Worm (Caenorhabditis elegans) whole organism, L1 larva: ENCODE data around the gene ZK1248.19.

Source experiments
- C04F5.9 ChIP-seq: sonication (generic microtip); optimal IDR thresholded peaks from 2 replicates; lab custom pipeline; 2016; ENCODE audit warnings: missing genetic modification characterization, missing compliant biosample characterization
- C16A3.4 ChIP-seq: fragments of 150-350 bp; optimal IDR thresholded peaks from 2 replicates; lab custom pipeline; 2014; ENCODE audit warnings: missing biosample characterization, missing genetic modification characterization
- C34B4.2 ChIP-seq: sonication (generic microtip); optimal IDR thresholded peaks from 2 replicates; lab custom pipeline; 2017; ENCODE audit warnings: mild to moderate bottlenecking, missing genetic modification characterization, missing compliant biosample characterization
- aly-2 ChIP-seq: fragments of 150-350 bp; optimal IDR thresholded peaks from 2 replicates; lab custom pipeline; 2014; ENCODE audit warnings: missing biosample characterization, missing genetic modification characterization
- blmp-1 ChIP-seq: fragments of 150-350 bp; optimal IDR thresholded peaks from 2 replicates; lab custom pipeline; 2014; ENCODE audit warnings: missing biosample characterization, missing genetic modification characterization
- ceh-63 ChIP-seq: fragments of 200-800 bp; sonication (Bioruptor generic); optimal IDR thresholded peaks from 2 replicates; lab custom pipeline; 2018; ENCODE audit warnings: mild to moderate bottlenecking, missing genetic modification characterization, missing compliant biosample characterization
- ceh-90 ChIP-seq: sonication (generic microtip); optimal IDR thresholded peaks from 2 replicates; lab custom pipeline; 2016; ENCODE audit warnings: missing genetic modification characterization, missing compliant biosample characterization
- ces-1 ChIP-seq: fragments of 150-350 bp; optimal IDR thresholded peaks from 2 replicates; lab custom pipeline; 2014; ENCODE audit warnings: missing biosample characterization, missing genetic modification reagents, missing genetic modification characterization
- dpl-1 ChIP-seq, 3 experiments: fragments of 150-350 bp in 2 of 3; sonication (generic microtip) in 1 of 3; optimal IDR thresholded peaks; 2 replicates each; lab custom pipeline; 2014 to 2017; ENCODE audit warnings: missing biosample characterization in 3 of 3, missing genetic modification characterization in 3 of 3, missing genetic modification reagents in 3 of 3
- dsc-1 ChIP-seq: sonication (generic microtip); optimal IDR thresholded peaks from 2 replicates; lab custom pipeline; 2016; ENCODE audit warnings: mild to moderate bottlenecking, missing genetic modification characterization, missing compliant biosample characterization
- efl-3 ChIP-seq: fragments of 200-800 bp; sonication (Bioruptor generic); optimal IDR thresholded peaks from 2 replicates; lab custom pipeline; 2018; ENCODE audit warnings: mild to moderate bottlenecking, missing genetic modification characterization, missing compliant biosample characterization
- egl-27 ChIP-seq, 2 experiments: fragments of 150-350 bp in 1 of 2; sonication (generic microtip); optimal IDR thresholded peaks; 3 replicates each; lab custom pipeline; 2017 to 2018; ENCODE audit warnings: missing biosample characterization in 2 of 2, missing genetic modification characterization in 2 of 2, missing genetic modification reagents in 2 of 2
- elt-2 ChIP-seq: sonication (generic microtip); optimal IDR thresholded peaks from 2 replicates; lab custom pipeline; 2016; ENCODE audit warnings: missing genetic modification characterization, mild to moderate bottlenecking, inconsistent platforms, missing compliant biosample characterization, missing genetic modification reagents
- fkh-10 ChIP-seq: sonication (generic microtip); optimal IDR thresholded peaks from 2 replicates; lab custom pipeline; 2017; ENCODE audit warnings: missing biosample characterization, missing genetic modification reagents, missing genetic modification characterization
- fkh-4 ChIP-seq: sonication (generic microtip); optimal IDR thresholded peaks from 2 replicates; lab custom pipeline; 2016; ENCODE audit warnings: missing compliant biosample characterization, missing genetic modification characterization, borderline replicate concordance
- fkh-8 ChIP-seq: sonication (generic microtip); optimal IDR thresholded peaks from 2 replicates; lab custom pipeline; 2016; ENCODE audit warnings: mild to moderate bottlenecking, missing genetic modification characterization, missing compliant biosample characterization
- fos-1 ChIP-seq: fragments of 150-350 bp; optimal IDR thresholded peaks from 2 replicates; lab custom pipeline; 2014; ENCODE audit warnings: missing biosample characterization, missing genetic modification characterization
- grh-1 ChIP-seq: fragments of 200-800 bp; sonication (Bioruptor generic); IDR thresholded peaks from 2 replicates; pipeline ENCODE4 v1.3.6; 2022; ENCODE audit warnings: missing genetic modification reagents, missing genetic modification characterization, missing compliant biosample characterization
- irx-1 ChIP-seq: sonication (generic microtip); optimal IDR thresholded peaks from 2 replicates; lab custom pipeline; 2016; ENCODE audit warnings: missing genetic modification characterization, missing compliant biosample characterization
- isw-1 ChIP-seq: fragments of 200-800 bp; sonication (Bioruptor generic); IDR thresholded peaks from 2 replicates; pipeline ENCODE4 v1.3.6; 2022; ENCODE audit warnings: missing genetic modification characterization, missing compliant biosample characterization
- jun-1 ChIP-seq: fragments of 150-350 bp; optimal IDR thresholded peaks from 2 replicates; lab custom pipeline; 2014; ENCODE audit warnings: missing biosample characterization, missing genetic modification reagents, missing genetic modification characterization
- lin-14 ChIP-seq: fragments of 200-800 bp; sonication (Bioruptor generic); optimal IDR thresholded peaks from 2 replicates; lab custom pipeline; 2018; ENCODE audit warnings: mild to moderate bottlenecking, missing genetic modification characterization, moderate library complexity, missing compliant biosample characterization
- lin-35 ChIP-seq, 2 experiments: fragments of 150-350 bp; optimal IDR thresholded peaks; 2 replicates each; lab custom pipeline; 2014; ENCODE audit warnings: missing biosample characterization in 2 of 2, missing genetic modification characterization in 2 of 2, missing genetic modification reagents in 2 of 2
- lin-39 ChIP-seq: fragments of 150-350 bp; optimal IDR thresholded peaks from 2 replicates; lab custom pipeline; 2014; ENCODE audit warnings: missing biosample characterization, missing genetic modification reagents, missing genetic modification characterization
- lir-3 ChIP-seq: sonication (generic microtip); optimal IDR thresholded peaks from 2 replicates; lab custom pipeline; 2016; ENCODE audit warnings: mild to moderate bottlenecking, missing genetic modification characterization, moderate library complexity, missing compliant biosample characterization; ENCODE audit not compliant: poor library complexity
- lsy-2 ChIP-seq, 2 experiments: fragments of 150-350 bp; optimal IDR thresholded peaks; 2 replicates each; lab custom pipeline; 2014; ENCODE audit warnings: missing biosample characterization in 2 of 2, missing genetic modification characterization in 2 of 2
- mab-9 ChIP-seq: fragments of 200-800 bp; sonication (Bioruptor generic); IDR thresholded peaks from 2 replicates; pipeline ENCODE4 v1.3.6; 2022; ENCODE audit warnings: missing genetic modification reagents, missing genetic modification characterization, missing compliant biosample characterization
- mdl-1 ChIP-seq, 2 experiments: fragments of 150-350 bp; optimal IDR thresholded peaks; 2 replicates each; lab custom pipeline; 2014 to 2017; ENCODE audit warnings: missing biosample characterization in 2 of 2, missing genetic modification characterization in 2 of 2, inconsistent platforms in 1 of 2
- mef-2 ChIP-seq: fragments of 150-350 bp; optimal IDR thresholded peaks from 2 replicates; lab custom pipeline; 2014; ENCODE audit warnings: missing biosample characterization, missing genetic modification characterization
- nhr-11 ChIP-seq: fragments of 150-350 bp; optimal IDR thresholded peaks from 2 replicates; lab custom pipeline; 2014; ENCODE audit warnings: missing biosample characterization, missing genetic modification characterization
- nhr-12 ChIP-seq: sonication (generic microtip); optimal IDR thresholded peaks from 2 replicates; lab custom pipeline; 2017; ENCODE audit warnings: missing biosample characterization, missing genetic modification characterization
- nhr-20 ChIP-seq: sonication (generic microtip); optimal IDR thresholded peaks from 2 replicates; lab custom pipeline; 2016; ENCODE audit warnings: mild to moderate bottlenecking, missing genetic modification characterization, missing compliant biosample characterization
- nhr-237 ChIP-seq: fragments of 150-350 bp; optimal IDR thresholded peaks from 2 replicates; lab custom pipeline; 2014; ENCODE audit warnings: missing biosample characterization, missing genetic modification characterization
- nhr-71 ChIP-seq: sonication (generic microtip); optimal IDR thresholded peaks from 2 replicates; lab custom pipeline; 2016; ENCODE audit warnings: mild to moderate bottlenecking, missing genetic modification characterization, moderate library complexity, missing compliant biosample characterization
- nhr-76 ChIP-seq: sonication (generic microtip); optimal IDR thresholded peaks from 2 replicates; lab custom pipeline; 2017; ENCODE audit warnings: missing biosample characterization, missing genetic modification characterization
- nhr-77 ChIP-seq: fragments of 150-350 bp; optimal IDR thresholded peaks from 2 replicates; lab custom pipeline; 2014; ENCODE audit warnings: missing biosample characterization, missing genetic modification characterization
- nhr-90 ChIP-seq: sonication (generic microtip); optimal IDR thresholded peaks from 2 replicates; lab custom pipeline; 2016; ENCODE audit warnings: mild to moderate bottlenecking, missing genetic modification characterization, missing compliant biosample characterization; ENCODE audit not compliant: poor library complexity
- pag-3 ChIP-seq: sonication (generic microtip); optimal IDR thresholded peaks from 2 replicates; lab custom pipeline; 2017; ENCODE audit warnings: missing genetic modification characterization, mild to moderate bottlenecking, missing compliant biosample characterization, antibody characterized with exemption, borderline replicate concordance; ENCODE audit not compliant: insufficient read depth
- pax-3 ChIP-seq: fragments of 200-800 bp; sonication (Bioruptor generic); optimal IDR thresholded peaks from 2 replicates; lab custom pipeline; 2018; ENCODE audit warnings: mild to moderate bottlenecking, missing genetic modification characterization, moderate library complexity, missing compliant biosample characterization
- rnt-1 ChIP-seq: sonication (generic microtip); optimal IDR thresholded peaks from 2 replicates; lab custom pipeline; 2016; ENCODE audit warnings: mild to moderate bottlenecking, missing genetic modification characterization, moderate library complexity, missing compliant biosample characterization
- skn-1 ChIP-seq: fragments of 150-350 bp; optimal IDR thresholded peaks from 2 replicates; lab custom pipeline; 2014; ENCODE audit warnings: missing biosample characterization, missing genetic modification characterization
- snpc-4 ChIP-seq: fragments of 150-350 bp; optimal IDR thresholded peaks from 2 replicates; lab custom pipeline; 2014; ENCODE audit warnings: missing biosample characterization, missing genetic modification characterization
- snu-23 ChIP-seq: sonication (generic microtip); optimal IDR thresholded peaks from 2 replicates; lab custom pipeline; 2016; ENCODE audit warnings: missing genetic modification characterization, missing compliant biosample characterization
- sup-37 ChIP-seq: fragments of 200-800 bp; sonication (Bioruptor generic); optimal IDR thresholded peaks from 2 replicates; lab custom pipeline; 2018; ENCODE audit warnings: mild to moderate bottlenecking, missing genetic modification characterization, missing compliant biosample characterization
- swsn-7 ChIP-seq: sonication (generic microtip); optimal IDR thresholded peaks from 2 replicates; lab custom pipeline; 2016; ENCODE audit warnings: missing genetic modification characterization, missing compliant biosample characterization
- tbx-2 ChIP-seq: sonication (generic microtip); optimal IDR thresholded peaks from 2 replicates; lab custom pipeline; 2016; ENCODE audit warnings: missing genetic modification characterization, missing compliant biosample characterization
- unc-62 ChIP-seq: fragments of 150-350 bp; optimal IDR thresholded peaks from 2 replicates; lab custom pipeline; 2014; ENCODE audit warnings: missing biosample characterization, missing genetic modification reagents, missing genetic modification characterization
- unc-86 ChIP-seq: sonication (generic microtip); optimal IDR thresholded peaks from 2 replicates; lab custom pipeline; 2016; ENCODE audit warnings: missing genetic modification characterization, missing compliant biosample characterization
- unc-98 ChIP-seq: fragments of 200-800 bp; sonication (Bioruptor generic); IDR thresholded peaks from 2 replicates; pipeline ENCODE4 v1.3.6; 2022; ENCODE audit warnings: missing genetic modification characterization, missing compliant biosample characterization
- vab-15 ChIP-seq: sonication (generic microtip); optimal IDR thresholded peaks from 2 replicates; lab custom pipeline; 2017; ENCODE audit warnings: missing genotype, mild to moderate bottlenecking, missing genetic modification characterization, missing compliant biosample characterization
- zag-1 ChIP-seq: fragments of 150-350 bp; optimal IDR thresholded peaks from 2 replicates; lab custom pipeline; 2014; ENCODE audit warnings: missing biosample characterization, missing genetic modification characterization
- zip-4 ChIP-seq: fragments of 200-800 bp; sonication (Bioruptor generic); optimal IDR thresholded peaks from 2 replicates; lab custom pipeline; 2018; ENCODE audit warnings: mild to moderate bottlenecking, missing genetic modification characterization, moderate library complexity, missing compliant biosample characterization

Gene ZK1248.19

DNA sequence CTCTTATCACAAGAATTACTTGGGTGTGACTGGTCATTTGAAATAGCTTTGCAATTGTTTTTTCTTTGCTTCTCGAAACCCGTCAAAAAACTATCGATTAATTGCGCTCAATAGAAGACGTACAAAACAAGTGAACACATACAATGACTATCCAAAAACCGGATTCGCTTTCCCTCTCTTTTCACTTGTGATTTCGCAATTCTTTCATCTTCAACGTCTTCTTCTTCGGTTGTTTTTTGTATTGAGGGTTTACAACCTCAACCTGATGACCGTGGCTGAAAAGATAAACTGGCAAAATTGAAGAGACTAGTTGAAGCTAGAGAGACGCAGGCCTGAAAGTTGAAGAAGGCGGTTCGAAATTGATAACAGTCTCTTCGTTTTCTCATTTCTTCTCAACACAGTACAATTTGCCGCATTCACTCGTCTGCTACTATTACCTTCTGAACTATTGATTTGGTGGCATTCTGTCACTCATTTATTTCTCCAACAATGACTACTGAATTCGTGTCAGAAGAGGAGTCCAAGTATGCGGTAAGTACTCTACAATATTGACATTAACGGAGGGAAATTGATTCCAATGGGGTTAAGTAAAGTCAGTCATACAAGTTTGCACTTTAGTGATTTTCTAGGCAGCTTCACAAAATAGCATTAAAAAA is 46.9 kb upstream of the ZK1248.19 start:
- TF ChIP-seq C16A3.4 (tag; lab: Kevin White, UChicago) (no peak), sup-37 (GFP tag; lab: Kevin White, UChicago) (no peak), C04F5.9 (no peak), snpc-4 (tag; lab: Kevin White, UChicago) (no peak), dsc-1 (tag; lab: Kevin White, UChicago) (no peak), nhr-76 (tag; lab: Kevin White, UChicago) (no peak), zag-1 (tag; lab: Kevin White, UChicago) (no peak), fkh-10 (GFP tag; lab: Kevin White, UChicago) (no peak), fkh-4 (tag; lab: Kevin White, UChicago) (no peak), vab-15 (no peak), snu-23 (GFP tag; lab: Kevin White, UChicago) (peak; percentile 32), aly-2 (tag; lab: Kevin White, UChicago) (no peak), elt-2 (peak; percentile 28), nhr-71 (tag; lab: Kevin White, UChicago) (peak; percentile 6), blmp-1 (tag; lab: Kevin White, UChicago) (peak; percentile 95), mef-2 (tag; lab: Kevin White, UChicago) (no peak), lir-3 (tag; lab: Kevin White, UChicago) (no peak), fos-1 (tag; lab: Kevin White, UChicago) (no peak), egl-27 (tag; optimal IDR thresholded peaks at IDR 0.05; lab: Kevin White, UChicago) (no peak), nhr-90 (peak; percentile 5), mab-9 (GFP tag; lab: Robert Waterston, UW) (no peak), unc-86 (tag; lab: Kevin White, UChicago) (no peak), dpl-1 (GFP tag; optimal IDR thresholded peaks at IDR 0.05; lab: Kevin White, UChicago) (no peak), lin-14 (GFP tag; lab: Kevin White, UChicago) (peak; percentile 68), rnt-1 (tag; lab: Kevin White, UChicago) (no peak), nhr-237 (tag; lab: Kevin White, UChicago) (no peak), lin-39 (no peak), C34B4.2 (no peak), zip-4 (GFP tag; lab: Kevin White, UChicago) (peak; percentile 28), skn-1 (tag; lab: Kevin White, UChicago) (no peak), swsn-7 (tag; lab: Kevin White, UChicago) (no peak), grh-1 (GFP tag; lab: Robert Waterston, UW) (no peak; the same call in 1 of the 2 replicates), nhr-77 (tag; lab: Kevin White, UChicago) (no peak), unc-62 (GFP tag; lab: Kevin White, UChicago) (no peak), ces-1 (GFP tag; lab: Kevin White, UChicago) (no peak), unc-98 (no peak), irx-1 (tag; lab: Kevin White, UChicago) (no peak), pag-3 (peak; percentile 57), lin-35 (GFP tag; optimal IDR thresholded peaks at IDR 0.05; lab: Kevin White, UChicago) (peak in 1 of 2 experiments; percentile 58), ceh-90 (no peak), isw-1 (GFP tag; lab: Robert Waterston, UW) (no peak), nhr-11 (tag; lab: Kevin White, UChicago) (no peak), nhr-12 (tag; lab: Kevin White, UChicago) (no peak), lsy-2 (tag; optimal IDR thresholded peaks at IDR 0.05; lab: Kevin White, UChicago) (peak in 1 of 2 experiments; percentile 33), fkh-8 (tag; lab: Kevin White, UChicago) (no peak), mdl-1 (tag; optimal IDR thresholded peaks at IDR 0.05; lab: Kevin White, UChicago) (peak in 1 of 2 experiments; percentile 15), efl-3 (GFP tag; lab: Kevin White, UChicago) (no peak), ceh-63 (GFP tag; lab: Kevin White, UChicago) (no peak), tbx-2 (tag; lab: Kevin White, UChicago) (no peak), jun-1 (tag; lab: Kevin White, UChicago) (peak; percentile 46), nhr-20 (tag; lab: Kevin White, UChicago) (no peak), pax-3 (tag; lab: Kevin White, UChicago) (no peak)
